Fruit fly (Drosophila melanogaster): Measurements from ENCODE around the gene beat-Vb.

The beat-Vb gene

DNA sequence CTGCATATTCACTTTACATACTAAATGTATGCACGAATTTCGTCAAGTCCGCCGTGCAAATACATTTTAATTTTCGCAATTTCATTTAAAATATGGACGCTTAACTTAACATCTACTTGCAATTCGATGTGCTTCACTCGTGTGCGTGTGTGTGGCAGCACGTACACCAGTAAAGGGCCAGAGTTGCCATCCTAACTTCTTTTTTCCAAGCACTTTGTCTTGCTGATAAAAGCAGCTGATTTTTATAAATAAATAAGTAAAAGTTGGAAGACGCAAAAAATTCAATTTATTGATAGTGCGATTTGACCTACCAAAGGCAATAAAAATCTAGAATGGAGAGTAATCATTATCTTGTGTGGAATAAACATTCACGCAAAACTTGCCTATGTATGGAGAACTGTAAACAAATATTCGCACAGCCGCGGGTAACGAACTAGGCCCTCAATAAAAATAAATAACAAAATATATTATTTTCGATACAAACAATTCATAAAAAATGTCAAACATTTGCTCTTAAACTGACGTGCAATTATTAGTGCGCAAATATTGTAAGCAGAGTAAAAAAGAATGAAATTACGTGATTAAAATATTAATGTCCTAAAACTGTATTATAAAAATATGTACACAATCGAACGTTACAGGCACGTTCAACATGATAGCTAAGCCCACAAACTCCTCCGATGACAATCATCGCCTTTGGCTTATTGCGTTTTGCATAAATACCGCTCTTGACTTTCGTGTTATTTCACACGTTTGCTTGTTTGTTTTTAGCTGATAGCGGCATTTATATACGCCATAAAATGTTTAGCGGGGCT, 66.5 kb downstream of the beat-Vb start (continued):
- TF ChIP-seq Xrp1 (GFP tag; IDR thresholded peaks at IDR 0.05) (peak; percentile 58; the same call in 1 of the 2 replicates), bsh (GFP tag; optimal IDR thresholded peaks at IDR 0.05) (peak; percentile 23 to 67), Gsc (GFP tag; IDR thresholded peaks at IDR 0.05) (no peak), Awh (GFP tag; IDR thresholded peaks at IDR 0.05) (peak; percentile 64; the same call in 1 of the 2 replicates), CG6791 (GFP tag; IDR thresholded peaks at IDR 0.05; ENCODE audit: partially characterized antibody) (no peak), nom (GFP tag; optimal IDR thresholded peaks at IDR 0.05) (peak; percentile 58), CG14667 (GFP tag; IDR thresholded peaks at IDR 0.05) (peak; percentile 35; the same call in 1 of the 2 replicates), seq (GFP tag; IDR thresholded peaks at IDR 0.05) (peak; percentile 76), Aef1 (GFP tag; IDR thresholded peaks at IDR 0.05) (peak; percentile 71), CG30403 (GFP tag; optimal IDR thresholded peaks at IDR 0.05) (peak; percentile 64), br (optimal IDR thresholded peaks at IDR 0.05) (no peak), slbo (GFP tag; IDR thresholded peaks at IDR 0.05) (peak; percentile 73), CG18764 (GFP tag; optimal IDR thresholded peaks at IDR 0.05) (peak; percentile 13), Dref (GFP tag; IDR thresholded peaks at IDR 0.05) (no peak), CG17385 (GFP tag; optimal IDR thresholded peaks at IDR 0.05) (peak; percentile 80), lola (GFP tag; optimal IDR thresholded peaks at IDR 0.05) (peak in 2 of 3 experiments; percentile 56 to 63), CG12219 (GFP tag; optimal IDR thresholded peaks at IDR 0.05) (peak; percentile 56), Sin3A (optimal IDR thresholded peaks at IDR 0.05) (no peak), CG5245 (GFP tag; optimal IDR thresholded peaks at IDR 0.05) (no peak), BtbVII (GFP tag; optimal IDR thresholded peaks at IDR 0.05) (peak; percentile 42), dmrt11E (tag; optimal IDR thresholded peaks at IDR 0.05) (peak; percentile 53), CG10366 (GFP tag; IDR thresholded peaks at IDR 0.05) (peak; percentile 67), D (optimal IDR thresholded peaks at IDR 0.05) (no peak), D (GFP tag; optimal IDR thresholded peaks at IDR 0.05) (peak; percentile 31), Hey (tag; optimal IDR thresholded peaks at IDR 0.05) (no peak), dati (GFP tag; IDR thresholded peaks at IDR 0.05) (no peak), CG13624 (GFP tag; optimal IDR thresholded peaks at IDR 0.05) (peak; percentile 38), nau (GFP tag; optimal IDR thresholded peaks at IDR 0.05) (no peak), sug (tag; optimal IDR thresholded peaks at IDR 0.05) (peak; percentile 81), odd (GFP tag; optimal IDR thresholded peaks at IDR 0.05) (peak; percentile 55), gsb (GFP tag; IDR thresholded peaks at IDR 0.05) (peak; percentile 61), tup (GFP tag; optimal IDR thresholded peaks at IDR 0.05) (peak; percentile 27), CG6854 (GFP tag; optimal IDR thresholded peaks at IDR 0.05) (peak; percentile 67), CG11695 (GFP tag; IDR thresholded peaks at IDR 0.05) (peak; percentile 56), fd3F (GFP tag; optimal IDR thresholded peaks at IDR 0.05) (peak; percentile 69), Ptx1 (GFP tag; IDR thresholded peaks at IDR 0.05) (peak; percentile 64), CG10274 (GFP tag; optimal IDR thresholded peaks at IDR 0.05) (no peak), gfzf (GFP tag; optimal IDR thresholded peaks at IDR 0.05) (no peak), CG6689 (GFP tag; IDR thresholded peaks at IDR 0.05) (peak; percentile 45), zf30C (GFP tag; optimal IDR thresholded peaks at IDR 0.05) (no peak), CG11456 (GFP tag; IDR thresholded peaks at IDR 0.05) (peak; percentile 15; the same call in 1 of the 3 replicates), CG1792 (GFP tag; optimal IDR thresholded peaks at IDR 0.05) (no peak), CG7372 (GFP tag; IDR thresholded peaks at IDR 0.05) (0 out of 2 replicates have a peak, but pooled peaks have one; percentile 33), Elba2 (GFP tag; optimal IDR thresholded peaks at IDR 0.05) (no peak), Jarid2 (GFP tag; optimal IDR thresholded peaks at IDR 0.05) (no peak), CG18476 (GFP tag; optimal IDR thresholded peaks at IDR 0.05) (peak; percentile 31), CG9876 (GFP tag; optimal IDR thresholded peaks at IDR 0.05) (no peak), CG12769 (tag; optimal IDR thresholded peaks at IDR 0.05) (peak; percentile 27), gcm2 (GFP tag; optimal IDR thresholded peaks at IDR 0.05) (peak; percentile 72), ssp (GFP tag; IDR thresholded peaks at IDR 0.05) (peak; percentile 14; the same call in 1 of the 2 replicates)

Measured in whole organism, embryonic.